Fruit fly (Drosophila melanogaster) whole organism, pupa: Measurements from ENCODE around the gene Es2.

Source experiments
- CG10348 ChIP-seq: fragments of 200-800 bp; sonication (Bioruptor generic); IDR thresholded peaks from 2 replicates; pipeline ENCODE4 v1.3.6; 2022; ENCODE audit warnings: missing biosample characterization, missing genetic modification characterization
- CG14655 ChIP-seq: fragments of 200-800 bp; sonication (Bioruptor generic); optimal IDR thresholded peaks from 3 replicates; lab custom pipeline; 2017; ENCODE audit warnings: mild to moderate bottlenecking, missing biosample characterization, missing genetic modification reagents, missing genetic modification characterization
- CG15710 ChIP-seq: fragments of 200-800 bp; sonication (Bioruptor generic); optimal IDR thresholded peaks from 2 replicates; lab custom pipeline; 2018; ENCODE audit warnings: missing biosample characterization, mild to moderate bottlenecking, missing genetic modification characterization, moderate library complexity
- CG32121 ChIP-seq: fragments of 200-800 bp; sonication (Bioruptor generic); IDR thresholded peaks from 2 replicates; pipeline ENCODE4 v1.3.6; 2022; ENCODE audit warnings: missing biosample characterization, missing genetic modification characterization
- CG8301 ChIP-seq: fragments of 200-800 bp; sonication (Bioruptor generic); optimal IDR thresholded peaks from 2 replicates; lab custom pipeline; 2018; ENCODE audit warnings: missing biosample characterization, mild to moderate bottlenecking, missing genetic modification characterization
- D1 ChIP-seq: fragments of 200-800 bp; sonication (Bioruptor generic); optimal IDR thresholded peaks from 2 replicates; lab custom pipeline; 2018; ENCODE audit warnings: missing biosample characterization, mild to moderate bottlenecking, missing genetic modification characterization, moderate library complexity
- EcR ChIP-seq: fragments of 200-800 bp; sonication (Bioruptor generic); optimal IDR thresholded peaks from 3 replicates; lab custom pipeline; 2019; ENCODE audit warnings: missing biosample characterization, missing genetic modification characterization, mild to moderate bottlenecking, moderate library complexity, missing genetic modification reagents
- Ets98B ChIP-seq: fragments of 200-800 bp; sonication (Bioruptor generic); IDR thresholded peaks from 2 replicates; pipeline ENCODE4 v1.3.6; 2022; ENCODE audit warnings: missing biosample characterization, missing genetic modification characterization
- Pif1A ChIP-seq: fragments of 200-800 bp; sonication (Bioruptor generic); optimal IDR thresholded peaks from 3 replicates; lab custom pipeline; 2016; ENCODE audit warnings: missing biosample characterization, missing genetic modification characterization
- rn ChIP-seq: fragments of 200-800 bp; sonication (Bioruptor generic); IDR thresholded peaks from 2 replicates; pipeline ENCODE4 v1.3.6; 2022; ENCODE audit warnings: missing biosample characterization, missing genetic modification characterization

DNA sequence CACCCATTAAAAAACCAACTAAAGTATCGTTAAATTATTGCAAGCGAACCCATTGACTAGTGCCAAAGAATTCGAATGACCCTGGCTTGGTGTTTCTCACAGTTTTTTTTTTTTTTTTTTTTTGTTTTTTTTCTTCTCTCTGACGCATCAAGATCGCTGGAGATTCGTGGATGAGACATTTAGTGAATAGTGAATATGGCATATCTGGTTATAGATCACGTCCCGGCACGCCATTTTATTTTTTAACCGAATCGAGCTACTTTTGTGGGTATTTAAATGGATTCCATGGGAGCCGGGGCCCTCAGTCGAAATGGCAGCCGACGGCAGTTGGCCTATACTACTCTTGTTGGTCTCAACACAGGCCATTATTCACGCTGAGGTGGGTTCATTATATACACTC, 15.5 kb downstream of the Es2 start, which contains the start of gene Cp7Fc:
- no peak for TF ChIP-seq rn (GFP tag; lab: Robert Waterston, UW)
- TF ChIP-seq CG14655 (GFP tag; lab: Kevin White, UChicago), result no peak
- TF ChIP-seq D1, result no peak
- TF ChIP-seq Ets98B (GFP tag; lab: Robert Waterston, UW), result no peak
- TF ChIP-seq CG15710, result no peak
- TF ChIP-seq Pif1A (GFP tag; lab: Kevin White, UChicago), result no peak
- TF ChIP-seq EcR (GFP tag; lab: Kevin White, UChicago), result no peak
- no peak for TF ChIP-seq CG8301 (tag; lab: Kevin White, UChicago)
- TF ChIP-seq CG32121, result no peak
- no peak for TF ChIP-seq CG10348 (GFP tag; lab: Robert Waterston, UW)
